Fruit fly (Drosophila melanogaster): ENCODE measurements around the gene CG1737.

Gene CG1737

dm6 chrX:11350505-11351327 is at the start of gene CG1737:
Gene CG1737, plus strand, starts transcription at chrX:11350608.
- TF ChIP-seq CG32767 (GFP tag; IDR thresholded peaks at IDR 0.05) (0 out of 2 replicates have a peak, but pooled peaks have one; percentile 17), scrt (GFP tag; optimal IDR thresholded peaks at IDR 0.05) (peak; percentile 7), CG10979 (tag; optimal IDR thresholded peaks at IDR 0.05) (no peak), Neu2 (GFP tag; optimal IDR thresholded peaks at IDR 0.05; ENCODE audit: borderline replicate concordance) (no peak), cg (GFP tag; optimal IDR thresholded peaks at IDR 0.05) (peak; percentile 69), hbn (GFP tag; IDR thresholded peaks at IDR 0.05; ENCODE audit: partially characterized antibody) (0 out of 2 replicates have a peak, but pooled peaks have one; percentile 19), wdn (GFP tag; IDR thresholded peaks at IDR 0.05) (peak; percentile 50; the same call in 1 of the 2 replicates), Sry-δ (GFP tag; optimal IDR thresholded peaks at IDR 0.05) (peak; percentile 40), Dref (GFP tag; IDR thresholded peaks at IDR 0.05) (peak; percentile 32), CG2116 (GFP tag; optimal IDR thresholded peaks at IDR 0.05) (peak; percentile 67), gfzf (GFP tag; optimal IDR thresholded peaks at IDR 0.05) (peak; percentile 1), sna (GFP tag; IDR thresholded peaks at IDR 0.05; ENCODE audit: partially characterized antibody) (0 out of 2 replicates have a peak, but pooled peaks have one; percentile 26), Adf1 (GFP tag; IDR thresholded peaks at IDR 0.05) (no peak), YL-1 (GFP tag; optimal IDR thresholded peaks at IDR 0.05) (peak; percentile 71), CG12659 (GFP tag; optimal IDR thresholded peaks at IDR 0.05) (peak; percentile 19), Antp (GFP tag; optimal IDR thresholded peaks at IDR 0.05) (peak; percentile 12), phol (tag; optimal IDR thresholded peaks at IDR 0.05) (no peak), az2 (GFP tag; optimal IDR thresholded peaks at IDR 0.05) (no peak), Nf-YC (tag; optimal IDR thresholded peaks at IDR 0.05) (peak; percentile 34), CG13894 (tag; optimal IDR thresholded peaks at IDR 0.05) (peak; percentile 2), sug (tag; optimal IDR thresholded peaks at IDR 0.05) (peak; percentile 35), CG18476 (GFP tag; optimal IDR thresholded peaks at IDR 0.05) (no peak), E2f2 (GFP tag; IDR thresholded peaks at IDR 0.05) (peak; percentile 37; the same call in 1 of the 2 replicates), CG17385 (GFP tag; optimal IDR thresholded peaks at IDR 0.05) (peak; percentile 15), NfI (GFP tag; optimal IDR thresholded peaks at IDR 0.05) (peak; percentile 17), CG18619 (GFP tag; optimal IDR thresholded peaks at IDR 0.05) (peak; percentile 3), sens (GFP tag) (peak; percentile 44), CG4282 (GFP tag; optimal IDR thresholded peaks at IDR 0.05) (no peak), Fer1 (GFP tag; optimal IDR thresholded peaks at IDR 0.05) (peak; percentile 19), tin (GFP tag; optimal IDR thresholded peaks at IDR 0.05) (peak; percentile 20), mam (GFP tag; optimal IDR thresholded peaks at IDR 0.05) (peak; percentile 8), CG3281 (GFP tag; optimal IDR thresholded peaks at IDR 0.05) (peak; percentile 17), CG8388 (GFP tag; optimal IDR thresholded peaks at IDR 0.05) (peak; percentile 37), CG13296 (GFP tag; optimal IDR thresholded peaks at IDR 0.05) (no peak), CrebB (tag; optimal IDR thresholded peaks at IDR 0.05) (peak; percentile 27), Sox100B (GFP tag; optimal IDR thresholded peaks at IDR 0.05) (no peak), Drgx (GFP tag; IDR thresholded peaks at IDR 0.05) (0 out of 2 replicates have a peak, but pooled peaks have one; percentile 6), Xrp1 (GFP tag; IDR thresholded peaks at IDR 0.05) (0 out of 2 replicates have a peak, but pooled peaks have one; percentile 16), CG8290 (GFP tag; optimal IDR thresholded peaks at IDR 0.05) (no peak), CG8290 (tag; optimal IDR thresholded peaks at IDR 0.05) (peak in 1 of 2 experiments; percentile 76), crol (GFP tag; IDR thresholded peaks at IDR 0.05) (peak; percentile 63), Hsf (GFP tag; optimal IDR thresholded peaks at IDR 0.05) (no peak), CG1832 (GFP tag; optimal IDR thresholded peaks at IDR 0.05) (peak; percentile 45), CG7271 (tag; optimal IDR thresholded peaks at IDR 0.05) (no peak), HmgZ (tag; optimal IDR thresholded peaks at IDR 0.05) (peak; percentile 11), Trl (optimal IDR thresholded peaks at IDR 0.05) (peak; percentile 28 to 72), Trl (GFP tag; optimal IDR thresholded peaks at IDR 0.05) (no peak), Awh (GFP tag; IDR thresholded peaks at IDR 0.05) (no peak), CG4404 (GFP tag; IDR thresholded peaks at IDR 0.05) (no peak)
